Fruit fly (Drosophila melanogaster): Measurements from ENCODE around the gene CG5114.

CG5114 gene

DNA sequence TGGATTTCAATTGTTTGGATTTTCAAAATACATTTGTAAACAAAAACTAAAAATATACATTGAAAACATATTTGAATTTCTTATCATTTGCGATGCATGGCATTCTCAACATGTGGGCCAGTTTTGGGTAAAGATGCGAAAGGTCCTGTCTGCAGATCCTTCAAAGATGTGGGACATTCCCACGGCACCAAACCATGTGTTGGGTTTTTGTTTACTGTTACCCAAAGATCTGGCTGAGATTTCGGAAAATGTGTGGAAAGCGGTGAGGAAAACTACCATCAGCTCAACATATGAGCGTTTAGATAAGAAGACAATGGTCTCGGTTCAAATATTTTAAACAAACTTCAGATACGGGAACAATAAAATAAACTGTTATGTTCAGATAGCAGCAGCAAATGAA, 6.6 kb upstream of the CG5114 start:
- no peak for TF ChIP-seq Ets96B (tag; optimal IDR thresholded peaks at IDR 0.05)
- peak; percentile 35 for TF ChIP-seq svp (GFP tag)
- no peak for TF ChIP-seq spab (GFP tag; optimal IDR thresholded peaks at IDR 0.05)
- no peak for TF ChIP-seq Smox (GFP tag; optimal IDR thresholded peaks at IDR 0.05)
- no peak for TF ChIP-seq Hr39 (GFP tag; optimal IDR thresholded peaks at IDR 0.05)
- no peak for TF ChIP-seq CG11294 (GFP tag; IDR thresholded peaks at IDR 0.05)
- no peak for TF ChIP-seq Sox15 (GFP tag; optimal IDR thresholded peaks at IDR 0.05)
- TF ChIP-seq lz (GFP tag; optimal IDR thresholded peaks at IDR 0.05): no peak
- TF ChIP-seq fkh (GFP tag; optimal IDR thresholded peaks at IDR 0.05): peak; percentile 29
- TF ChIP-seq achi (GFP tag; optimal IDR thresholded peaks at IDR 0.05): no peak
- TF ChIP-seq Lpt (GFP tag; optimal IDR thresholded peaks at IDR 0.05): no peak
- TF ChIP-seq cyc (GFP tag; optimal IDR thresholded peaks at IDR 0.05): no peak
- no peak for TF ChIP-seq CG8632 (GFP tag; optimal IDR thresholded peaks at IDR 0.05)

DNA sequence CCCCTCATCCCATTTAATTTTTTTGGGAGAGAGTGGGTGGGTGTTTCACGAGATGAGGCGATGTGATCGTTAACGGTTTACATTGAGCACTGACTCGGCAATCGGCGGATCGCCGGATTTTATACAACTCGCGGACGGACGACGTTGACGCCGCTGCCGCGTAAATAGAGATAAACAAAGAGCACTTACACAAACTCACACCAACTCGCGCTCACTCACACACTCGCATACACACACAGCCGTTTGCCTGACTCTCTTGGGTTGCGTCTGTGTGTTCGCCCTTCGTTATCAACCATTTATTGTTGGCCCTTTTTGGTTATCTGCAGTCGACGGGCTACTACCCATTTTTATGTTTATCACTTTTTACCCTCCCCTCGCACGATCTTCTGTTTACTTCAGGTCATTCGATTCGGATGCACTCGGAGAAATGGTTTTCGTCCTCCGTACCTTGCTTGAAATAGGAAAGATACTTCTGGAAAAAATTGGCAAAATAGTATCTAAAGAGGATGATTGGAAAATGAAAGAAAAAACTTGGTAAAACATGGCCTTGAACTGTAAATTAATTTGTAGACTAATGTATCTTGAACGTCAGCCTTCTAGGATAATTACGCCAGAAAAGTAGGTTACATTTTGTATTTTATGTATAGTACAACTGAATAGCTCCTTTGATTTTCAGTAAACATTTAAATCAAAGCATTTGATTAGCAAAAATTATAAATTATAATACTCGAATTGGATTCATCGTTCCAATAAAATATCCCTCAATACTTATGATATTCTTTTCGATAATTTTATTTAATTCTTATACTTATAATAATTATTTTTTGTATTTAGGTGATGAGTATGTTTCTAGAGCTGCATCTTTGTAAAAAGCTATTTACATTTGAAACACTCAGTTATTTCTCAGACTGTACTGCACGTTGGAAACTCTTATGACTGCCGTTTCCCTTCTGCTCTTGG, 4.8 kb upstream of the CG5114 start:
- no peak for TF ChIP-seq Hr4 (GFP tag; optimal IDR thresholded peaks at IDR 0.05)
- TF ChIP-seq CG7368 (GFP tag; optimal IDR thresholded peaks at IDR 0.05): no peak
- TF ChIP-seq Hr39 (GFP tag; optimal IDR thresholded peaks at IDR 0.05): peak; percentile 67
- TF ChIP-seq CG32006 (GFP tag; optimal IDR thresholded peaks at IDR 0.05): peak; percentile 61
- peak; percentile 2 to 65 for TF ChIP-seq ss (GFP tag; optimal IDR thresholded peaks at IDR 0.05)
- TF ChIP-seq dsx (GFP tag; optimal IDR thresholded peaks at IDR 0.05; ENCODE audit: poor library complexity, severe bottlenecking): peak; percentile 10
- TF ChIP-seq OdsH (GFP tag; optimal IDR thresholded peaks at IDR 0.05): peak; percentile 44
- TF ChIP-seq eg (GFP tag; IDR thresholded peaks at IDR 0.05): no peak; the same call in 2 of the 3 replicates
- no peak for TF ChIP-seq Eip93F (GFP tag; optimal IDR thresholded peaks at IDR 0.05)
- peak; percentile 52 for TF ChIP-seq CG6163 (GFP tag; IDR thresholded peaks at IDR 0.05)
- TF ChIP-seq svp (GFP tag): peak; percentile 91
- TF ChIP-seq spab (GFP tag; optimal IDR thresholded peaks at IDR 0.05): peak; percentile 59
- TF ChIP-seq achi (GFP tag; optimal IDR thresholded peaks at IDR 0.05): peak; percentile 46
- TF ChIP-seq CG8319 (GFP tag; optimal IDR thresholded peaks at IDR 0.05): peak; percentile 5
- TF ChIP-seq pdm3 (GFP tag; optimal IDR thresholded peaks at IDR 0.05): peak; percentile 37
- TF ChIP-seq lz (GFP tag; optimal IDR thresholded peaks at IDR 0.05): peak; percentile 28
- peak; percentile 65 for TF ChIP-seq CG31627 (GFP tag; optimal IDR thresholded peaks at IDR 0.05)
- TF ChIP-seq topi (GFP tag; optimal IDR thresholded peaks at IDR 0.05): peak; percentile 51
- no peak for TF ChIP-seq Lpt (GFP tag; optimal IDR thresholded peaks at IDR 0.05)
- peak; percentile 53 for TF ChIP-seq CG10631 (GFP tag; optimal IDR thresholded peaks at IDR 0.05)
- no peak for TF ChIP-seq fd85E (GFP tag; optimal IDR thresholded peaks at IDR 0.05)
- TF ChIP-seq CG9139 (GFP tag; optimal IDR thresholded peaks at IDR 0.05): no peak
- TF ChIP-seq CG34406 (GFP tag; optimal IDR thresholded peaks at IDR 0.05): peak; percentile 57
- peak; percentile 51 for TF ChIP-seq Sox102F (GFP tag; optimal IDR thresholded peaks at IDR 0.05)
- TF ChIP-seq Smox (GFP tag; optimal IDR thresholded peaks at IDR 0.05): peak; percentile 64
- no peak for TF ChIP-seq CG16779 (tag; optimal IDR thresholded peaks at IDR 0.05)
- peak; percentile 72 for TF ChIP-seq Sox15 (GFP tag; optimal IDR thresholded peaks at IDR 0.05)
- peak; percentile 48 for TF ChIP-seq Ets96B (tag; optimal IDR thresholded peaks at IDR 0.05)
- TF ChIP-seq Gug (GFP tag; IDR thresholded peaks at IDR 0.05): no peak
- TF ChIP-seq CG3032 (tag; optimal IDR thresholded peaks at IDR 0.05): peak; percentile 68
- TF ChIP-seq acj6 (GFP tag; optimal IDR thresholded peaks at IDR 0.05): peak; percentile 59
- peak; percentile 23 for TF ChIP-seq CG6792 (GFP tag; optimal IDR thresholded peaks at IDR 0.05)
- TF ChIP-seq net (GFP tag; optimal IDR thresholded peaks at IDR 0.05): peak; percentile 16
- peak; percentile 79 for TF ChIP-seq esn (GFP tag; optimal IDR thresholded peaks at IDR 0.05)
- no peak for TF ChIP-seq CG15336 (GFP tag; IDR thresholded peaks at IDR 0.05)
- no peak for TF ChIP-seq CG6854 (GFP tag; optimal IDR thresholded peaks at IDR 0.05)
- TF ChIP-seq dac (GFP tag; optimal IDR thresholded peaks at IDR 0.05): no peak
- no peak for TF ChIP-seq Hr38 (GFP tag; optimal IDR thresholded peaks at IDR 0.05)
- TF ChIP-seq Blimp-1 (GFP tag; optimal IDR thresholded peaks at IDR 0.05): peak; percentile 7
- peak; percentile 23 for TF ChIP-seq CG11762 (GFP tag; optimal IDR thresholded peaks at IDR 0.05; ENCODE audit: insufficient read depth)
- peak; percentile 19 for TF ChIP-seq Eip75B (GFP tag; optimal IDR thresholded peaks at IDR 0.05)
- TF ChIP-seq CG8632 (GFP tag; optimal IDR thresholded peaks at IDR 0.05): peak; percentile 33
- TF ChIP-seq Met (GFP tag; optimal IDR thresholded peaks at IDR 0.05): peak; percentile 60
- no peak for TF ChIP-seq CG11294 (GFP tag; IDR thresholded peaks at IDR 0.05)
- peak; percentile 42 for TF ChIP-seq cyc (GFP tag; optimal IDR thresholded peaks at IDR 0.05)
